Fruit fly (Drosophila melanogaster) whole organism, embryonic: ENCODE data around the gene CG12116.

ENCODE experiments used
- Abd-B ChIP-seq: fragments of 200-800 bp; sonication (Bioruptor generic); optimal IDR thresholded peaks from 2 replicates; lab custom pipeline; 2018; ENCODE audit warnings: missing biosample characterization, mild to moderate bottlenecking, missing genetic modification characterization, moderate library complexity
- BEAF-32 ChIP-seq: fragments of 200-800 bp; sonication (Bioruptor generic); optimal IDR thresholded peaks from 3 replicates; lab custom pipeline; 2017; ENCODE audit warnings: missing biosample characterization, missing genetic modification characterization, mild to moderate bottlenecking, moderate library complexity, missing genetic modification reagents
- CG10147 ChIP-seq: fragments of 200-800 bp; sonication (Bioruptor generic); optimal IDR thresholded peaks from 2 replicates; lab custom pipeline; 2019; ENCODE audit warnings: missing biosample characterization, mild to moderate bottlenecking, missing genetic modification characterization, moderate library complexity
- CG10267 ChIP-seq: fragments of 200-800 bp; sonication (Bioruptor generic); optimal IDR thresholded peaks from 2 replicates; lab custom pipeline; 2018; ENCODE audit warnings: missing biosample characterization, mild to moderate bottlenecking, missing genetic modification characterization, moderate library complexity
- CG10565 ChIP-seq: fragments of 200-800 bp; sonication (Bioruptor generic); optimal IDR thresholded peaks from 3 replicates; lab custom pipeline; 2016; ENCODE audit warnings: missing biosample characterization, mild to moderate bottlenecking, missing genetic modification characterization
- CG10654 ChIP-seq: fragments of 200-800 bp; sonication (Bioruptor generic); optimal IDR thresholded peaks from 2 replicates; lab custom pipeline; 2016; ENCODE audit warnings: missing biosample characterization, missing genetic modification characterization
- CG12659 ChIP-seq: fragments of 200-800 bp; sonication (Bioruptor generic); optimal IDR thresholded peaks from 3 replicates; lab custom pipeline; 2017; ENCODE audit warnings: mild to moderate bottlenecking, missing biosample characterization, missing genetic modification reagents, missing genetic modification characterization
- CG13894 ChIP-seq: fragments of 200-800 bp; sonication (Bioruptor generic); optimal IDR thresholded peaks from 3 replicates; lab custom pipeline; 2018; ENCODE audit warnings: missing biosample characterization, mild to moderate bottlenecking, missing genetic modification characterization, moderate library complexity
- CG14710 ChIP-seq: fragments of 200-800 bp; sonication (Bioruptor generic); optimal IDR thresholded peaks from 3 replicates; lab custom pipeline; 2019; ENCODE audit warnings: missing biosample characterization, mild to moderate bottlenecking, missing genetic modification characterization, moderate library complexity
- CG14860 ChIP-seq: fragments of 200-800 bp; sonication (Bioruptor generic); IDR thresholded peaks from 3 replicates; pipeline ENCODE4 v1.3.6; 2022; ENCODE audit warnings: missing biosample characterization, missing genetic modification characterization; ENCODE audit not compliant: partially characterized antibody
- CG16779 ChIP-seq: fragments of 200-800 bp; sonication (Bioruptor generic); IDR thresholded peaks from 2 replicates; pipeline ENCODE4 v1.3.6; 2022; ENCODE audit warnings: missing biosample characterization, missing genetic modification characterization
- CG17359 ChIP-seq: fragments of 200-800 bp; sonication (Bioruptor generic); optimal IDR thresholded peaks from 3 replicates; lab custom pipeline; 2018; ENCODE audit warnings: missing biosample characterization, mild to moderate bottlenecking, missing genetic modification characterization, moderate library complexity
- CG2116 ChIP-seq: fragments of 200-800 bp; sonication (Bioruptor generic); optimal IDR thresholded peaks from 3 replicates; lab custom pipeline; 2018; ENCODE audit warnings: missing biosample characterization, mild to moderate bottlenecking, missing genetic modification characterization
- CG6254 ChIP-seq: fragments of 200-800 bp; sonication (Bioruptor generic); optimal IDR thresholded peaks from 3 replicates; lab custom pipeline; 2017; ENCODE audit warnings: mild to moderate bottlenecking, missing biosample characterization, missing genetic modification reagents, missing genetic modification characterization
- CG7372 ChIP-seq: fragments of 200-800 bp; sonication (Bioruptor generic); IDR thresholded peaks from 2 replicates; pipeline ENCODE4 v1.3.6; 2022; ENCODE audit warnings: missing biosample characterization, missing genetic modification characterization
- CG7786 ChIP-seq: fragments of 200-800 bp; sonication (Bioruptor generic); optimal IDR thresholded peaks from 2 replicates; lab custom pipeline; 2016; ENCODE audit warnings: missing biosample characterization, missing genetic modification characterization
- CG8944 ChIP-seq: fragments of 200-800 bp; sonication (Bioruptor generic); optimal IDR thresholded peaks from 3 replicates; lab custom pipeline; 2016; ENCODE audit warnings: missing biosample characterization, missing genetic modification characterization
- Deaf1 ChIP-seq: fragments of 200-800 bp; optimal IDR thresholded peaks from 3 replicates; lab custom pipeline; 2019; ENCODE audit warnings: missing biosample characterization, mild to moderate bottlenecking, missing genetic modification characterization, moderate library complexity
- Dp ChIP-seq: fragments of 200-800 bp; sonication (Bioruptor generic); optimal IDR thresholded peaks from 2 replicates; lab custom pipeline; 2018; ENCODE audit warnings: missing biosample characterization, mild to moderate bottlenecking, missing genetic modification characterization, moderate library complexity
- Dref ChIP-seq: fragments of 200-800 bp; sonication (Bioruptor generic); IDR thresholded peaks from 2 replicates; pipeline ENCODE4 v1.3.6; 2022; ENCODE audit warnings: missing biosample characterization, missing genetic modification characterization
- HHEX ChIP-seq: fragments of 200-800 bp; sonication (Bioruptor generic); optimal IDR thresholded peaks from 3 replicates; lab custom pipeline; 2017; ENCODE audit warnings: missing biosample characterization, mild to moderate bottlenecking, missing genetic modification characterization, missing genetic modification reagents
- Hand ChIP-seq: fragments of 200-800 bp; sonication (Bioruptor generic); optimal IDR thresholded peaks from 2 replicates; lab custom pipeline; 2017; ENCODE audit warnings: mild to moderate bottlenecking, missing biosample characterization, missing genetic modification reagents, missing genetic modification characterization
- Hr51 ChIP-seq, 2 experiments: fragments of 200-800 bp; sonication (Bioruptor generic); optimal IDR thresholded peaks; 2 replicates in 1 of 2; 3 replicates in 1 of 2; lab custom pipeline; 2016 to 2018; ENCODE audit warnings: missing biosample characterization in 2 of 2, missing genetic modification characterization in 2 of 2, mild to moderate bottlenecking in 1 of 2, moderate library complexity in 1 of 2
- MBD-R2 ChIP-seq: fragments of 200-800 bp; sonication (Bioruptor generic); IDR thresholded peaks from 2 replicates; pipeline ENCODE4 v1.3.6; 2022; ENCODE audit warnings: missing biosample characterization, missing genetic modification characterization
- NC2β ChIP-seq: fragments of 200-800 bp; sonication (Bioruptor generic); optimal IDR thresholded peaks from 2 replicates; lab custom pipeline; 2016; ENCODE audit warnings: missing biosample characterization, missing genetic modification characterization
- Opbp ChIP-seq: fragments of 200-800 bp; sonication (Bioruptor generic); IDR thresholded peaks from 3 replicates; pipeline ENCODE4 v1.3.6; 2022; ENCODE audit warnings: missing biosample characterization, missing genetic modification characterization; ENCODE audit not compliant: partially characterized antibody
- PHDP ChIP-seq: fragments of 200-800 bp; sonication (Bioruptor generic); optimal IDR thresholded peaks from 3 replicates; lab custom pipeline; 2018; ENCODE audit warnings: missing biosample characterization, mild to moderate bottlenecking, missing genetic modification characterization, moderate library complexity
- bowl ChIP-seq: fragments of 200-800 bp; sonication (Bioruptor generic); IDR thresholded peaks from 2 replicates; pipeline ENCODE4 v1.3.6; 2022; ENCODE audit warnings: missing biosample characterization, missing genetic modification characterization
- corto ChIP-seq: fragments of 200-800 bp; sonication (Bioruptor generic); optimal IDR thresholded peaks from 2 replicates; lab custom pipeline; 2016; ENCODE audit warnings: missing biosample characterization, mild to moderate bottlenecking, missing genetic modification characterization, moderate library complexity
- dati ChIP-seq: fragments of 200-800 bp; sonication (Bioruptor generic); IDR thresholded peaks from 2 replicates; pipeline ENCODE4 v1.3.6; 2022; ENCODE audit warnings: missing biosample characterization, missing genetic modification characterization
- fd64A ChIP-seq: fragments of 200-800 bp; sonication (Bioruptor generic); optimal IDR thresholded peaks from 3 replicates; lab custom pipeline; 2018; ENCODE audit warnings: missing biosample characterization, mild to moderate bottlenecking, missing genetic modification characterization
- gcm2 ChIP-seq: fragments of 200-800 bp; sonication (Bioruptor generic); optimal IDR thresholded peaks from 2 replicates; lab custom pipeline; 2016; ENCODE audit warnings: missing biosample characterization, missing genetic modification characterization
- gfzf ChIP-seq: fragments of 200-800 bp; sonication (Bioruptor generic); optimal IDR thresholded peaks from 2 replicates; lab custom pipeline; 2016; ENCODE audit warnings: missing biosample characterization, mild to moderate bottlenecking, missing genetic modification characterization, moderate library complexity
- inv ChIP-seq: fragments of 200-800 bp; sonication (Bioruptor generic); IDR thresholded peaks from 2 replicates; pipeline ENCODE4 v1.3.6; 2022; ENCODE audit warnings: missing biosample characterization, missing genetic modification characterization; ENCODE audit not compliant: partially characterized antibody
- jigr1 ChIP-seq: fragments of 200-800 bp; sonication (Bioruptor generic); IDR thresholded peaks from 3 replicates; pipeline ENCODE4 v1.3.6; 2022; ENCODE audit warnings: missing biosample characterization, missing genetic modification characterization
- nerfin-1 ChIP-seq: fragments of 200-800 bp; sonication (Bioruptor generic); optimal IDR thresholded peaks from 3 replicates; lab custom pipeline; 2019; ENCODE audit warnings: missing biosample characterization, mild to moderate bottlenecking, missing genetic modification characterization, moderate library complexity
- p53 ChIP-seq: fragments of 200-800 bp; sonication (Bioruptor generic); optimal IDR thresholded peaks from 2 replicates; lab custom pipeline; 2016; ENCODE audit warnings: missing biosample characterization, missing genetic modification characterization
- pum ChIP-seq: fragments of 200-800 bp; sonication (Bioruptor generic); optimal IDR thresholded peaks from 2 replicates; lab custom pipeline; 2016; ENCODE audit warnings: missing biosample characterization, missing genetic modification characterization
- pzg ChIP-seq: fragments of 200-800 bp; sonication (Bioruptor generic); optimal IDR thresholded peaks from 3 replicates; lab custom pipeline; 2018; ENCODE audit warnings: missing biosample characterization, mild to moderate bottlenecking, missing genetic modification characterization, moderate library complexity
- slou ChIP-seq: fragments of 200-800 bp; sonication (Bioruptor generic); optimal IDR thresholded peaks from 3 replicates; lab custom pipeline; 2016; ENCODE audit warnings: missing biosample characterization, missing genetic modification characterization
- slp2 ChIP-seq: fragments of 200-800 bp; sonication (Bioruptor generic); optimal IDR thresholded peaks from 2 replicates; lab custom pipeline; 2016; ENCODE audit warnings: missing biosample characterization, missing genetic modification characterization
- so ChIP-seq: fragments of 200-800 bp; sonication (Bioruptor generic); IDR thresholded peaks from 3 replicates; pipeline ENCODE4 v1.3.6; 2022; ENCODE audit warnings: missing biosample characterization, missing genetic modification characterization
- sqz ChIP-seq: fragments of 200-800 bp; sonication (Bioruptor generic); optimal IDR thresholded peaks from 3 replicates; lab custom pipeline; 2018; ENCODE audit warnings: missing biosample characterization, mild to moderate bottlenecking, missing genetic modification characterization
- stc ChIP-seq: fragments of 200-800 bp; sonication (Bioruptor generic); IDR thresholded peaks from 2 replicates; pipeline ENCODE4 v1.3.6; 2022; ENCODE audit warnings: missing biosample characterization, missing genetic modification characterization
- stwl ChIP-seq: fragments of 200-800 bp; sonication (Bioruptor generic); optimal IDR thresholded peaks from 3 replicates; lab custom pipeline; 2018; ENCODE audit warnings: missing biosample characterization, mild to moderate bottlenecking, missing genetic modification characterization, moderate library complexity
- tna ChIP-seq: fragments of 200-800 bp; sonication (Bioruptor generic); IDR thresholded peaks from 2 replicates; pipeline ENCODE4 v1.3.6; 2022; ENCODE audit warnings: missing biosample characterization, missing genetic modification characterization; ENCODE audit not compliant: partially characterized antibody
- trem ChIP-seq: fragments of 200-800 bp; optimal IDR thresholded peaks from 3 replicates; lab custom pipeline; 2019; ENCODE audit warnings: missing biosample characterization, mild to moderate bottlenecking, missing genetic modification characterization, moderate library complexity
- twi ChIP-seq: fragments of 200-800 bp; optimal IDR thresholded peaks from 2 replicates; lab custom pipeline; 2019; ENCODE audit warnings: missing biosample characterization, mild to moderate bottlenecking, missing genetic modification characterization, moderate library complexity
- unc-4 ChIP-seq: fragments of 200-800 bp; sonication (Bioruptor generic); IDR thresholded peaks from 2 replicates; pipeline ENCODE4 v1.3.6; 2022; ENCODE audit warnings: missing biosample characterization, missing genetic modification characterization; ENCODE audit not compliant: partially characterized antibody
- vfl ChIP-seq: fragments of 200-800 bp; sonication (Bioruptor generic); optimal IDR thresholded peaks from 2 replicates; lab custom pipeline; 2016; ENCODE audit warnings: missing biosample characterization, missing genetic modification characterization

Gene CG12116

DNA sequence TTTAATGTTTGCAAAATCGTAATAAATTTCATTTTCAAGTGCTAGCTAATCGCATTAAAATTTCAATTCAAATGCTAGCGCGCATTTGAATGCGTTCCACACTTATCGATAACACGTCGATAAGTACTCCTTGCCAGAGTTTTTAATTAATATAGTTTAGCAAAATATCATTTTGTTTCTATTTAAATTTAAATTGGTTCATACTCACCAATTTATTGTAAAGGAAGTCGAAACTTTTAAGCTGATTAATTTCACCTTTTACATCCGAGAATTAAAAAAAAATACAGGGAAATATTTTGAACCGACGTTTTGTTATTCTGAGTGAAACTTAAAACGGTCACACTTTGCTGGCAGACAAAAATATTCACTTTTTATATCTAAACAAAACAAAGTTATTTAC, 7.7 kb downstream of the CG12116 start, which contains the start of gene Es2:
TSS of gene Es2 (plus strand) at position 333 of the 400 bp plus-strand sequence.
- TF ChIP-seq Hand (no peak), unc-4 (GFP tag; lab: Robert Waterston, UW) (0 out of 2 replicates have a peak, but pooled peaks have one; percentile 26), PHDP (tag; lab: Kevin White, UChicago) (no peak), CG14710 (tag; lab: Kevin White, UChicago) (peak; percentile 67), CG16779 (GFP tag; lab: Robert Waterston, UW) (no peak), CG8944 (GFP tag; lab: Kevin White, UChicago) (no peak), p53 (GFP tag; lab: Kevin White, UChicago) (no peak), CG10565 (GFP tag; lab: Kevin White, UChicago) (no peak), Opbp (no peak), Deaf1 (no peak), CG17359 (tag; lab: Kevin White, UChicago) (no peak), CG10654 (no peak), Abd-B (no peak), CG2116 (GFP tag; lab: Kevin White, UChicago) (peak; percentile 39), Dref (GFP tag; lab: Robert Waterston, UW) (peak; percentile 60), nerfin-1 (tag; lab: Kevin White, UChicago) (no peak), HHEX (GFP tag; lab: Kevin White, UChicago) (no peak), gfzf (GFP tag; lab: Kevin White, UChicago) (peak; percentile 64), trem (peak; percentile 39), MBD-R2 (GFP tag; lab: Robert Waterston, UW) (peak; percentile 36; the same call in 1 of the 2 replicates), pum (no peak), fd64A (GFP tag; lab: Kevin White, UChicago) (no peak), jigr1 (no peak), CG12659 (GFP tag; lab: Kevin White, UChicago) (peak; percentile 10), stc (GFP tag; lab: Robert Waterston, UW) (no peak), inv (GFP tag; lab: Robert Waterston, UW) (no peak), NC2β (no peak), tna (GFP tag; lab: Robert Waterston, UW) (no peak), BEAF-32 (GFP tag; lab: Kevin White, UChicago) (peak; percentile 23), dati (GFP tag; lab: Robert Waterston, UW) (no peak), CG13894 (tag; lab: Kevin White, UChicago) (no peak), so (GFP tag; lab: Robert Waterston, UW) (0 out of 3 replicates have a peak, but pooled peaks have one; percentile 20), Dp (GFP tag; lab: Kevin White, UChicago) (peak; percentile 85), slou (no peak), CG10267 (peak; percentile 7), bowl (GFP tag; lab: Robert Waterston, UW) (no peak), corto (no peak), CG7372 (no peak), pzg (GFP tag; lab: Kevin White, UChicago) (peak; percentile 31), CG6254 (no peak), CG10147 (GFP tag; lab: Kevin White, UChicago) (peak; percentile 31), vfl (GFP tag; lab: Kevin White, UChicago) (no peak), CG14860 (GFP tag; lab: Robert Waterston, UW) (no peak), twi (no peak), stwl (tag; lab: Kevin White, UChicago) (peak; percentile 64), gcm2 (GFP tag; lab: Kevin White, UChicago) (no peak), Hr51 (GFP tag; optimal IDR thresholded peaks at IDR 0.05; lab: Kevin White, UChicago) (no peak), CG7786 (no peak), sqz (GFP tag; lab: Kevin White, UChicago) (peak; percentile 39), slp2 (GFP tag; lab: Kevin White, UChicago) (no peak)
